Fruit fly (Drosophila melanogaster): ENCODE data around the gene CG14785.

The CG14785 gene

DNA sequence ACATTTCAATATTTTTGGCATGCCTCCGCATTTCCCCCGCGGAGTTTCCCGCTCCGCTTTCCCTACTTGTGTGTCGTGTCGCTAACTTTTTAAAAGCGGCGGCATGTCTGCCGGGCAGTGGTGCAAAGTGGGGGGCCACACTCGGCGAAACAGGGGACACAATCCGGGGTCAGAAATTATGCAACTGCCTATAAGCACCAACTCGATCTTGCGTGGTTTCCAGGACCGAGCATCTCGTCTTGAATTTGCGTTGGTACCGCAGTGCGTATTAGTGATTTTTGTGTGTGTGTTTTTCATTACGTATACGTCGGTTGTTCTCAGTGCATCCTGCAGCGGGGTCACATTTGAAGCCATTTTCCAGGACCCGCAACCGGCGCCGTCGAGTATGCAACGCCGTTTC lies 49.2 kb downstream of the CG14785 start:
- TF ChIP-seq CG15073 (GFP tag; optimal IDR thresholded peaks at IDR 0.05) (no peak), CG4360 (GFP tag; IDR thresholded peaks at IDR 0.05) (no peak), CG12071 (GFP tag; optimal IDR thresholded peaks at IDR 0.05) (no peak), Meics (GFP tag; optimal IDR thresholded peaks at IDR 0.05) (no peak), Xbp1 (GFP tag; optimal IDR thresholded peaks at IDR 0.05) (no peak), CG9932 (GFP tag; IDR thresholded peaks at IDR 0.05) (no peak), CG8089 (GFP tag; optimal IDR thresholded peaks at IDR 0.05) (no peak), CG17328 (GFP tag; IDR thresholded peaks at IDR 0.05) (no peak), CG17359 (tag; optimal IDR thresholded peaks at IDR 0.05) (no peak), CG18011 (GFP tag; optimal IDR thresholded peaks at IDR 0.05) (no peak), Sry-δ (GFP tag; optimal IDR thresholded peaks at IDR 0.05) (no peak), CG10979 (tag; optimal IDR thresholded peaks at IDR 0.05) (peak; percentile 6), Atf-2 (GFP tag; optimal IDR thresholded peaks at IDR 0.05) (no peak), D19B (GFP tag; optimal IDR thresholded peaks at IDR 0.05) (no peak), CG12942 (GFP tag; optimal IDR thresholded peaks at IDR 0.05) (no peak), eve (GFP tag; optimal IDR thresholded peaks at IDR 0.05) (no peak), CG2889 (GFP tag; IDR thresholded peaks at IDR 0.05) (no peak), Trl (optimal IDR thresholded peaks at IDR 0.05) (no peak), Trl (GFP tag; optimal IDR thresholded peaks at IDR 0.05) (no peak), vfl (GFP tag; optimal IDR thresholded peaks at IDR 0.05) (no peak), CG14965 (GFP tag; optimal IDR thresholded peaks at IDR 0.05; ENCODE audit: borderline replicate concordance) (no peak), NK7.1 (GFP tag; optimal IDR thresholded peaks at IDR 0.05) (no peak), CG11456 (GFP tag; IDR thresholded peaks at IDR 0.05) (no peak), CG12744 (GFP tag; optimal IDR thresholded peaks at IDR 0.05) (no peak), Dek (tag; optimal IDR thresholded peaks at IDR 0.05) (no peak), CG1647 (GFP tag; optimal IDR thresholded peaks at IDR 0.05) (no peak), prd (optimal IDR thresholded peaks at IDR 0.05) (no peak), prd (GFP tag; IDR thresholded peaks at IDR 0.05) (0 out of 3 replicates have a peak, but pooled peaks have one; percentile 26), Doc3 (GFP tag; IDR thresholded peaks at IDR 0.05; ENCODE audit: partially characterized antibody) (no peak), esg (GFP tag; conservative IDR thresholded peaks at IDR 0.05) (no peak), Med (GFP tag) (peak; percentile 53), psq (GFP tag; optimal IDR thresholded peaks at IDR 0.05) (no peak), lbe (GFP tag; optimal IDR thresholded peaks at IDR 0.05) (no peak), cato (GFP tag; optimal IDR thresholded peaks at IDR 0.05; ENCODE audit: borderline replicate concordance) (no peak), CG18476 (GFP tag; optimal IDR thresholded peaks at IDR 0.05) (no peak), crc (GFP tag; optimal IDR thresholded peaks at IDR 0.05) (no peak), CG10147 (GFP tag; optimal IDR thresholded peaks at IDR 0.05) (no peak), Lim3 (GFP tag; IDR thresholded peaks at IDR 0.05) (no peak), Abd-B (GFP tag; optimal IDR thresholded peaks at IDR 0.05) (no peak), Hr3 (GFP tag; optimal IDR thresholded peaks at IDR 0.05) (no peak), Ssrp (tag; optimal IDR thresholded peaks at IDR 0.05) (no peak), hbn (GFP tag; IDR thresholded peaks at IDR 0.05; ENCODE audit: partially characterized antibody) (no peak), Ets65A (GFP tag) (peak; percentile 2), CG5953 (GFP tag; IDR thresholded peaks at IDR 0.05) (no peak), fu2 (GFP tag; optimal IDR thresholded peaks at IDR 0.05) (no peak), CG14050 (GFP tag; IDR thresholded peaks at IDR 0.05) (no peak), knrl (GFP tag; IDR thresholded peaks at IDR 0.05; ENCODE audit: partially characterized antibody) (no peak), Doc2 (GFP tag; IDR thresholded peaks at IDR 0.05) (no peak), CG10274 (GFP tag; optimal IDR thresholded peaks at IDR 0.05) (no peak), usp (GFP tag; optimal IDR thresholded peaks at IDR 0.05) (no peak), Dll (GFP tag; IDR thresholded peaks at IDR 0.05; ENCODE audit: partially characterized antibody) (no peak), otp (GFP tag; IDR thresholded peaks at IDR 0.05) (no peak), lola (GFP tag; optimal IDR thresholded peaks at IDR 0.05) (no peak)

All from whole organism, embryonic.